Worm (Caenorhabditis elegans): ENCODE measurements around the gene snb-6.

DNA sequence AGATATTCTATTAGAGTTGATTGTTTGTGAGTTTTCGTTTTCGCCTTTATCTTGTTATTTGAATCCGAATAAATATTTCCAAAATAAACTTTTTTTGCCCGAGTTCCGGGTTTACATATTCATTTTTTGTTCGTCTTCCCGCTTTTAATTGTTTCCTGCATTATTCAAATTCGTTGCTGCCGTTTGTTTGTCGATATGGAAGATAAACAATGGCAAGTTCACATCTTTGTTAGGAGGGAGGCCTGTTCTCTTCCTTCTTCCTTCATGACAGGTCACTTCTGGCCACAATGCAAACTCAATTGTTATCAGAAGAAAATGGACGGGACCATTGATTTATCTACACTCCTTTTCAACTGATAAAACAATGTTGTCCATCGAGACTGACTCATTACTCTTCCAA, 30.1 kb upstream of the snb-6 start:
- no peak for TF ChIP-seq egl-44 (GFP tag; IDR thresholded peaks at IDR 0.05)
- TF ChIP-seq unc-130 (GFP tag; optimal IDR thresholded peaks at IDR 0.05), result no peak
- TF ChIP-seq pha-4 (tag; optimal IDR thresholded peaks at IDR 0.05), result no peak
- no peak for TF ChIP-seq F22D6.2 (tag; optimal IDR thresholded peaks at IDR 0.05)
- TF ChIP-seq B0336.3 (GFP tag; IDR thresholded peaks at IDR 0.05), result no peak
- no peak for TF ChIP-seq Y95B8A.8 (GFP tag; IDR thresholded peaks at IDR 0.05)
- no peak for TF ChIP-seq dpl-1 (GFP tag; optimal IDR thresholded peaks at IDR 0.05)
- TF ChIP-seq ekl-4 (GFP tag; IDR thresholded peaks at IDR 0.05), result no peak
- no peak for TF ChIP-seq bed-2 (GFP tag; IDR thresholded peaks at IDR 0.05)
- no peak for TF ChIP-seq mcd-1 (GFP tag; IDR thresholded peaks at IDR 0.05)
- TF ChIP-seq B0035.1 (tag; optimal IDR thresholded peaks at IDR 0.05), result no peak
- TF ChIP-seq ets-4 (GFP tag; optimal IDR thresholded peaks at IDR 0.05), result no peak
- no peak for TF ChIP-seq nfya-1 (tag; optimal IDR thresholded peaks at IDR 0.05; ENCODE audit: borderline replicate concordance, insufficient read depth)
- TF ChIP-seq ztf-18 (tag; optimal IDR thresholded peaks at IDR 0.05), result no peak
